Worm (Caenorhabditis elegans) whole organism, L2 larva: ENCODE data around the gene ivd-1.

Experiments used
- egl-27 ChIP-seq: sonication (generic microtip); optimal IDR thresholded peaks from 3 replicates; lab custom pipeline; 2017; ENCODE audit warnings: missing biosample characterization, missing genetic modification reagents, missing genetic modification characterization
- lin-13 ChIP-seq: fragments of 150-350 bp; optimal IDR thresholded peaks from 2 replicates; lab custom pipeline; 2014; ENCODE audit warnings: missing biosample characterization, missing genetic modification reagents, missing genetic modification characterization
- nhr-10 ChIP-seq: sonication (generic microtip); optimal IDR thresholded peaks from 2 replicates; lab custom pipeline; 2017; ENCODE audit warnings: missing biosample characterization, missing genetic modification characterization

ce11 chrIV:5083832-5084231, 4.8 kb downstream of the ivd-1 start:
- TF ChIP-seq egl-27 (tag; lab: Kevin White, UChicago), result no peak
- no peak for TF ChIP-seq nhr-10 (tag; lab: Kevin White, UChicago)
- TF ChIP-seq lin-13 (GFP tag; lab: Kevin White, UChicago), result no peak
